Worm (Caenorhabditis elegans): Measurements from ENCODE around the gene T19C3.7.

Gene T19C3.7

DNA sequence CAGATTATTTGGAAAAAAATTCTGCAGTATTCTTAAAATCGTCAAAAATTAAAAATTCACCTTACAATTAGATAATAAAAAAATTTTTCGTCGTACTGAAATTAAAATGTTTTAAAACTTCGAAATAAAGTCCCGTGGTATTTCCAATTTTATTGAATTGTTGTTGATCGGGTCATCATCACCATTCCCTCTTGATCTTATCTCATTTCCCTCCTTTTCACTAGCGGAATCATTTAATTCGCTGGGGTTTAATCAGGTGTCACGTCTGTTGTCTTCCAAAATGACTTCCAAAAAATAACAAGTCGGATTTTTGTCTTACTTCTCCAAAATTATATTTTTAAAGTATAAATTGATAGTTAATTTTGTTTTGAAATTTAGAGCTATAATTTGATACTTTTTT, 20.7 kb upstream of the T19C3.7 start:
- TF ChIP-seq snpc-4 (GFP tag; optimal IDR thresholded peaks at IDR 0.05) (no peak), snpc-4 (tag; optimal IDR thresholded peaks at IDR 0.05) (no peak), lsl-1 (GFP tag; optimal IDR thresholded peaks at IDR 0.05) (no peak), madf-6 (GFP tag; IDR thresholded peaks at IDR 0.05) (no peak), egl-44 (GFP tag; IDR thresholded peaks at IDR 0.05) (no peak), ztf-18 (tag; optimal IDR thresholded peaks at IDR 0.05) (no peak), ztf-26 (tag; optimal IDR thresholded peaks at IDR 0.05) (no peak), Y53G8AR.9 (GFP tag; conservative IDR thresholded peaks at IDR 0.05) (no peak), hmg-1.2 (GFP tag; IDR thresholded peaks at IDR 0.05) (no peak), snpc-3.4 (tag; optimal IDR thresholded peaks at IDR 0.05) (no peak), ztf-22 (GFP tag; optimal IDR thresholded peaks at IDR 0.05) (no peak), snpc-1.3 (tag; optimal IDR thresholded peaks at IDR 0.05; ENCODE audit: insufficient read depth) (no peak), F10E7.11 (tag; optimal IDR thresholded peaks at IDR 0.05) (no peak), ztf-3 (GFP tag; optimal IDR thresholded peaks at IDR 0.05) (no peak)

DNA sequence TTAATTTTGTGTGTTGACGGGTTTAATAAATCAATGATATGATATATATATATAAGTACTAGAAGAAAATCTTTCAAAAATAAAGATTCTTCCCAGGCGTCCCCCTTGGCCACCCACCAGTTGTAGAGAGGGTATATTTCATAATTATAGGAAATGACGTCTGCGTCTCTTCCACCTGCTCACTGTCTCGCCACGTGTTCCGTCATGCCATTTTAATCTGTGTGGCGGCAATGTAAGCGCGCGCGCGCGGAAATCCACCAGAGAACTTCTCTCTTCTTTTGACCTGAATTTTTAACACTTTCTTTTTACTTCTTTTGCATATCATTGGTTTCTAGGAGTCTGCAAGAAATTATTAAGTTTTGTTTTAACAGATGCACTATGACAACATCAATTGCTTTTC, 18.4 kb upstream of the T19C3.7 start:
- TF ChIP-seq ceh-91 (GFP tag; IDR thresholded peaks at IDR 0.05) = 0 out of 2 replicates have a peak, but pooled peaks have one; percentile 19
- peak; percentile 89 for TF ChIP-seq hmg-1.2 (GFP tag; IDR thresholded peaks at IDR 0.05)
- TF ChIP-seq ztf-3 (GFP tag; optimal IDR thresholded peaks at IDR 0.05) = no peak
- TF ChIP-seq tlf-1 (GFP tag; optimal IDR thresholded peaks at IDR 0.05) = no peak
- no peak for TF ChIP-seq egl-44 (GFP tag; IDR thresholded peaks at IDR 0.05)
- TF ChIP-seq madf-8 (GFP tag; conservative IDR thresholded peaks at IDR 0.05) = peak; percentile 53
- peak; percentile 30; the same call in 1 of the 2 replicates for TF ChIP-seq mcd-1 (GFP tag; IDR thresholded peaks at IDR 0.05)
- TF ChIP-seq madf-3 (GFP tag; IDR thresholded peaks at IDR 0.05) = 0 out of 2 replicates have a peak, but pooled peaks have one; percentile 49
- TF ChIP-seq efl-1 (GFP tag; optimal IDR thresholded peaks at IDR 0.05) = peak; percentile 78
- TF ChIP-seq dox-1 (GFP tag; IDR thresholded peaks at IDR 0.05) = 0 out of 2 replicates have a peak, but pooled peaks have one; percentile 21
- 0 out of 2 replicates have a peak, but pooled peaks have one; percentile 8 for TF ChIP-seq cebp-1 (GFP tag; IDR thresholded peaks at IDR 0.05)
- TF ChIP-seq cebp-1 (tag; optimal IDR thresholded peaks at IDR 0.05) = peak; percentile 81
- no peak for TF ChIP-seq Y53F4B.3 (GFP tag; IDR thresholded peaks at IDR 0.05)
- TF ChIP-seq xnd-1 (tag; optimal IDR thresholded peaks at IDR 0.05) = peak; percentile 47
- TF ChIP-seq unc-62 (GFP tag; optimal IDR thresholded peaks at IDR 0.05) = no peak
- TF ChIP-seq madf-6 (GFP tag; IDR thresholded peaks at IDR 0.05) = peak; percentile 89
- 0 out of 2 replicates have a peak, but pooled peaks have one; percentile 12 for TF ChIP-seq F33H1.4 (GFP tag; IDR thresholded peaks at IDR 0.05)
- 0 out of 2 replicates have a peak, but pooled peaks have one; percentile 23 for TF ChIP-seq aptf-2 (GFP tag; conservative IDR thresholded peaks at IDR 0.05)

- TF ChIP-seq nhr-80 (tag; optimal IDR thresholded peaks at IDR 0.05) = peak; percentile 63
- TF ChIP-seq snpc-3.4 (tag; optimal IDR thresholded peaks at IDR 0.05) = no peak
- TF ChIP-seq ztf-6 (GFP tag; IDR thresholded peaks at IDR 0.05) = no peak
Observed at ce11 chrIII:651587-651986, 15.6 kb upstream of the T19C3.7 start.

DNA sequence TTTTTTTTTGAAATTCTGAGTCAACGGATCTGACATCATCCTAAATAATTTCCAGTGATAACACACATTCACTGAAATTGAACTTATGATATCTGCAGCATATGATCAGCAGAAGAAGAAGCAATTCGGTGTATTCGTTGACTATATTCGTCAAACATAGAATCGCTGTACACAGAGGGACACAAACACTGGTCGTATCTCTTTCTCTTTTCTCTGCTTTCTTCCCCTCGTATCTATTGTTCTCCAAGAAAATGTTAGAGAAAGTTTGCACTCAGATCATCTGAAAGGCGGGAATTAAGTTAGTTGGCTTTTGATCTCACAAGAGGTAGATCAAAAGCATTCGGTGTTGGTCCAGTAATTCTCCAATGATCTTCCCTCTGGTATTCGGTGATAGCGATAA, 14.6 kb upstream of the T19C3.7 start:
- TF ChIP-seq C17E4.6 (GFP tag; IDR thresholded peaks at IDR 0.05) (no peak), ceh-79 (tag; optimal IDR thresholded peaks at IDR 0.05) (no peak), ceh-27 (GFP tag; optimal IDR thresholded peaks at IDR 0.05) (no peak), ceh-91 (GFP tag; IDR thresholded peaks at IDR 0.05) (no peak), cebp-1 (GFP tag; IDR thresholded peaks at IDR 0.05) (no peak), cebp-1 (tag; optimal IDR thresholded peaks at IDR 0.05) (no peak), ztf-6 (GFP tag; IDR thresholded peaks at IDR 0.05) (no peak), unc-62 (GFP tag; optimal IDR thresholded peaks at IDR 0.05) (no peak), sea-2 (GFP tag; IDR thresholded peaks at IDR 0.05) (no peak)
